Fruit fly (Drosophila melanogaster): Measurements from ENCODE around the gene Naa60.

Naa60 gene

dm6 chr3L:9713828-9714536, 12.7 kb upstream of the Naa60 start, which contains the start of gene vsg (continued):
- TF ChIP-seq crc (GFP tag; optimal IDR thresholded peaks at IDR 0.05): no peak
- no peak for TF ChIP-seq sqz (GFP tag; optimal IDR thresholded peaks at IDR 0.05)
- peak; percentile 78 for TF ChIP-seq CG18599 (GFP tag; optimal IDR thresholded peaks at IDR 0.05)
- peak; percentile 46; the same call in 1 of the 2 replicates for TF ChIP-seq stc (GFP tag; IDR thresholded peaks at IDR 0.05)
- peak; percentile 79 for TF ChIP-seq CG4328 (GFP tag; optimal IDR thresholded peaks at IDR 0.05)
- TF ChIP-seq dimm (GFP tag; IDR thresholded peaks at IDR 0.05): no peak
- peak; percentile 23 for TF ChIP-seq CG17912 (GFP tag; optimal IDR thresholded peaks at IDR 0.05)
- TF ChIP-seq Sry-β (GFP tag; optimal IDR thresholded peaks at IDR 0.05): peak; percentile 62
- peak; percentile 28 for TF ChIP-seq pnt (GFP tag; optimal IDR thresholded peaks at IDR 0.05)
- peak; percentile 53 for TF ChIP-seq CG6654 (GFP tag; optimal IDR thresholded peaks at IDR 0.05)
- peak; percentile 58 for TF ChIP-seq zen (tag; optimal IDR thresholded peaks at IDR 0.05)
- TF ChIP-seq CG6689 (GFP tag; IDR thresholded peaks at IDR 0.05): peak; percentile 85
- TF ChIP-seq Drgx (GFP tag; IDR thresholded peaks at IDR 0.05): peak; percentile 36; the same call in 1 of the 2 replicates
- TF ChIP-seq CG8089 (GFP tag; optimal IDR thresholded peaks at IDR 0.05): no peak
- TF ChIP-seq Lpt (GFP tag; optimal IDR thresholded peaks at IDR 0.05): no peak
- TF ChIP-seq Stat92E (GFP tag; optimal IDR thresholded peaks at IDR 0.05): no peak
- peak; percentile 56; the same call in 1 of the 3 replicates for TF ChIP-seq jigr1 (GFP tag; IDR thresholded peaks at IDR 0.05)
- TF ChIP-seq Xbp1 (GFP tag; optimal IDR thresholded peaks at IDR 0.05): peak; percentile 78
- TF ChIP-seq pho (GFP tag; optimal IDR thresholded peaks at IDR 0.05): peak; percentile 57
- peak; percentile 54; the same call in 1 of the 2 replicates for TF ChIP-seq ap (GFP tag; IDR thresholded peaks at IDR 0.05)
- peak; percentile 92 for TF ChIP-seq CG7928 (GFP tag; optimal IDR thresholded peaks at IDR 0.05)
- TF ChIP-seq tll (GFP tag; optimal IDR thresholded peaks at IDR 0.05): no peak
- TF ChIP-seq dan (GFP tag; IDR thresholded peaks at IDR 0.05): no peak
- no peak for TF ChIP-seq CkIIα-i1 (GFP tag; IDR thresholded peaks at IDR 0.05)
- TF ChIP-seq Atf6 (GFP tag; IDR thresholded peaks at IDR 0.05): peak; percentile 50; the same call in 1 of the 2 replicates
- no peak for TF ChIP-seq Poxn (GFP tag; IDR thresholded peaks at IDR 0.05)
- TF ChIP-seq CG17186 (GFP tag; optimal IDR thresholded peaks at IDR 0.05): no peak
- TF ChIP-seq CG4424 (GFP tag; optimal IDR thresholded peaks at IDR 0.05): peak; percentile 73
- peak; percentile 88 for TF ChIP-seq grau (tag; optimal IDR thresholded peaks at IDR 0.05)
- no peak for TF ChIP-seq CG14050 (GFP tag; IDR thresholded peaks at IDR 0.05)
- TF ChIP-seq CG8281 (tag; optimal IDR thresholded peaks at IDR 0.05): peak; percentile 55
- peak; percentile 73 for TF ChIP-seq lilli (GFP tag; optimal IDR thresholded peaks at IDR 0.05)
- TF ChIP-seq CG11723 (GFP tag; optimal IDR thresholded peaks at IDR 0.05): peak; percentile 42
- peak; percentile 48 for TF ChIP-seq gcm (GFP tag; optimal IDR thresholded peaks at IDR 0.05)
- TF ChIP-seq Dp (GFP tag; optimal IDR thresholded peaks at IDR 0.05): no peak
- peak; percentile 94 for TF ChIP-seq CoRest (tag; optimal IDR thresholded peaks at IDR 0.05)
- TF ChIP-seq CG10565 (GFP tag; optimal IDR thresholded peaks at IDR 0.05): no peak
- TF ChIP-seq zfh1 (GFP tag; IDR thresholded peaks at IDR 0.05): peak; percentile 5; the same call in 1 of the 3 replicates
- TF ChIP-seq esg (GFP tag; conservative IDR thresholded peaks at IDR 0.05): peak; percentile 72; the same call in 1 of the 2 replicates
- peak; percentile 90 for TF ChIP-seq Hr3 (GFP tag; optimal IDR thresholded peaks at IDR 0.05)
- peak; percentile 85 for TF ChIP-seq ssp (GFP tag; IDR thresholded peaks at IDR 0.05)
- TF ChIP-seq CG8388 (GFP tag; optimal IDR thresholded peaks at IDR 0.05): peak; percentile 78
- TF ChIP-seq CG13123 (GFP tag; optimal IDR thresholded peaks at IDR 0.05): peak; percentile 15
- TF ChIP-seq CG13287 (GFP tag; IDR thresholded peaks at IDR 0.05; ENCODE audit: partially characterized antibody): peak; percentile 79
- peak; percentile 67; the same call in 1 of the 3 replicates for TF ChIP-seq CG11695 (GFP tag; IDR thresholded peaks at IDR 0.05)
- peak; percentile 19; the same call in 1 of the 3 replicates for TF ChIP-seq ase (GFP tag; IDR thresholded peaks at IDR 0.05)
- peak; percentile 75 for TF ChIP-seq Hmr (GFP tag; optimal IDR thresholded peaks at IDR 0.05)
- peak; percentile 91 for TF ChIP-seq CG12659 (GFP tag; optimal IDR thresholded peaks at IDR 0.05)
- peak; percentile 57 for TF ChIP-seq CG32767 (GFP tag; IDR thresholded peaks at IDR 0.05)
